Fruit fly (Drosophila melanogaster): Measurements from ENCODE around the gene CG14879.

- no peak for TF ChIP-seq Dfd (GFP tag; optimal IDR thresholded peaks at IDR 0.05)
- TF ChIP-seq fru (GFP tag; optimal IDR thresholded peaks at IDR 0.05), result peak; percentile 43
- TF ChIP-seq CG9705 (GFP tag; optimal IDR thresholded peaks at IDR 0.05), result no peak
- TF ChIP-seq Myc (optimal IDR thresholded peaks at IDR 0.05), result no peak
- no peak for TF ChIP-seq Abd-B (GFP tag; optimal IDR thresholded peaks at IDR 0.05)
- no peak for TF ChIP-seq sage (GFP tag; optimal IDR thresholded peaks at IDR 0.05)
- TF ChIP-seq Jra (GFP tag; optimal IDR thresholded peaks at IDR 0.05), result no peak
- TF ChIP-seq OdsH (GFP tag; optimal IDR thresholded peaks at IDR 0.05), result peak; percentile 36
- TF ChIP-seq Hr83 (GFP tag; optimal IDR thresholded peaks at IDR 0.05; ENCODE audit: poor library complexity, severe bottlenecking), result no peak
- TF ChIP-seq Mio (GFP tag; optimal IDR thresholded peaks at IDR 0.05), result no peak
- no peak for TF ChIP-seq Dif (GFP tag; optimal IDR thresholded peaks at IDR 0.05; ENCODE audit: partially characterized antibody)
- TF ChIP-seq ey (GFP tag; optimal IDR thresholded peaks at IDR 0.05), result peak; percentile 22
- peak in 1 of 2 experiments; percentile 64 for TF ChIP-seq foxo (GFP tag; optimal IDR thresholded peaks at IDR 0.05)
These were observed 46.4 kb upstream of the CG14879 start for dm6 chr3R:16395448-16395847.
